Fruit fly (Drosophila melanogaster): ENCODE measurements around the gene eff.

The eff gene

dm6 chr3R:14721942-14722939 is 18.9 kb downstream of the eff start (continued):
- peak; percentile 76 for TF ChIP-seq CG32772 (GFP tag; IDR thresholded peaks at IDR 0.05)
- TF ChIP-seq fru (optimal IDR thresholded peaks at IDR 0.05), result no peak
- TF ChIP-seq Ets65A (GFP tag), result peak; percentile 73
- peak; percentile 42 for TF ChIP-seq crc (GFP tag; optimal IDR thresholded peaks at IDR 0.05)
- TF ChIP-seq Trl (optimal IDR thresholded peaks at IDR 0.05), result peak; percentile 82 to 92
- peak; percentile 62 for TF ChIP-seq Trl (GFP tag; optimal IDR thresholded peaks at IDR 0.05)
- TF ChIP-seq CG32532 (GFP tag; IDR thresholded peaks at IDR 0.05), result peak; percentile 59
- no peak for TF ChIP-seq CG31388 (GFP tag; optimal IDR thresholded peaks at IDR 0.05)
- TF ChIP-seq hth (optimal IDR thresholded peaks at IDR 0.05), result no peak
- TF ChIP-seq CG4424 (GFP tag; optimal IDR thresholded peaks at IDR 0.05), result peak; percentile 65

- TF ChIP-seq CG11247 (GFP tag; IDR thresholded peaks at IDR 0.05) (no peak), wdn (GFP tag; IDR thresholded peaks at IDR 0.05) (no peak), zfh1 (GFP tag; IDR thresholded peaks at IDR 0.05) (no peak), tio (GFP tag; optimal IDR thresholded peaks at IDR 0.05) (no peak), CG18764 (GFP tag; optimal IDR thresholded peaks at IDR 0.05) (no peak), CG1529 (GFP tag; optimal IDR thresholded peaks at IDR 0.05) (no peak), CG13775 (GFP tag; optimal IDR thresholded peaks at IDR 0.05) (no peak), bigmax (GFP tag; optimal IDR thresholded peaks at IDR 0.05) (no peak), HLH4C (GFP tag; IDR thresholded peaks at IDR 0.05; ENCODE audit: partially characterized antibody) (no peak), ATbp (GFP tag; optimal IDR thresholded peaks at IDR 0.05) (no peak), gt (GFP tag; IDR thresholded peaks at IDR 0.05) (no peak), MESR4 (GFP tag; optimal IDR thresholded peaks at IDR 0.05) (no peak), dmrt99B (tag; optimal IDR thresholded peaks at IDR 0.05) (peak; percentile 3), gem (tag; optimal IDR thresholded peaks at IDR 0.05) (peak; percentile 7), D19B (GFP tag; optimal IDR thresholded peaks at IDR 0.05) (peak; percentile 56), ftz-f1 (GFP tag; optimal IDR thresholded peaks at IDR 0.05) (peak; percentile 9), CG34422 (GFP tag; IDR thresholded peaks at IDR 0.05) (no peak), gsb (GFP tag; IDR thresholded peaks at IDR 0.05) (no peak), CG4328 (GFP tag; optimal IDR thresholded peaks at IDR 0.05) (no peak), zen (tag; optimal IDR thresholded peaks at IDR 0.05) (no peak), bbx (GFP tag; IDR thresholded peaks at IDR 0.05; ENCODE audit: partially characterized antibody) (no peak), CG7786 (GFP tag; optimal IDR thresholded peaks at IDR 0.05) (no peak), Optix (GFP tag; IDR thresholded peaks at IDR 0.05) (no peak), sens (GFP tag) (peak; percentile 63), CG3847 (GFP tag; IDR thresholded peaks at IDR 0.05) (no peak), lab (GFP tag; optimal IDR thresholded peaks at IDR 0.05) (no peak), hkb (optimal IDR thresholded peaks at IDR 0.05) (no peak), hkb (GFP tag; IDR thresholded peaks at IDR 0.05) (no peak), Hmx (GFP tag; optimal IDR thresholded peaks at IDR 0.05) (peak; percentile 28), Rfx (GFP tag; IDR thresholded peaks at IDR 0.05) (0 out of 2 replicates have a peak, but pooled peaks have one; percentile 34), E2f2 (GFP tag; IDR thresholded peaks at IDR 0.05) (no peak), caup (GFP tag; optimal IDR thresholded peaks at IDR 0.05; ENCODE audit: severe bottlenecking) (no peak), fu2 (GFP tag; optimal IDR thresholded peaks at IDR 0.05) (no peak), ro (GFP tag; IDR thresholded peaks at IDR 0.05) (no peak), CG12659 (GFP tag; optimal IDR thresholded peaks at IDR 0.05) (no peak), CG10543 (GFP tag; optimal IDR thresholded peaks at IDR 0.05) (no peak), sisA (GFP tag; IDR thresholded peaks at IDR 0.05) (no peak), CG18011 (GFP tag; optimal IDR thresholded peaks at IDR 0.05) (no peak), CG30403 (GFP tag; optimal IDR thresholded peaks at IDR 0.05) (peak; percentile 8), slbo (GFP tag; IDR thresholded peaks at IDR 0.05) (0 out of 2 replicates have a peak, but pooled peaks have one; percentile 15)
These were observed 20.2 kb downstream of the eff start for dm6 chr3R:14720885-14721284.

Measured in whole organism, embryonic.